Worm (Caenorhabditis elegans): Measurements from ENCODE around the gene T11F9.14.

- TF ChIP-seq ztf-18 (tag; optimal IDR thresholded peaks at IDR 0.05) (no peak), nhr-179 (tag; optimal IDR thresholded peaks at IDR 0.05) (no peak), die-1 (tag; optimal IDR thresholded peaks at IDR 0.05) (no peak), B0019.2 (GFP tag; conservative IDR thresholded peaks at IDR 0.05) (no peak), ama-1 (optimal IDR thresholded peaks at IDR 0.05) (no peak), ama-1 (GFP tag; optimal IDR thresholded peaks at IDR 0.05) (no peak), Y67H2A.10 (GFP tag; conservative IDR thresholded peaks at IDR 0.05) (no peak), efl-1 (GFP tag; optimal IDR thresholded peaks at IDR 0.05) (no peak)
These were observed 4.9 kb upstream of the T11F9.14 start, which contains the start of gene srh-1 for ce11 chrV:11485558-11485957.
